Worm (Caenorhabditis elegans) whole organism, L4 larva: ENCODE results near the gene dach-1.
A peak's percentile ranks its signal among the peaks of the same experiment; 100 is the strongest.

Experiments
- F37D6.2 ChIP-seq: sonication (generic microtip); optimal IDR thresholded peaks from 2 replicates; lab custom pipeline; 2016; ENCODE audit warnings: mild to moderate bottlenecking, missing genetic modification characterization, missing compliant biosample characterization
- T20F7.1 ChIP-seq: fragments of 200-800 bp; sonication (Bioruptor generic); optimal IDR thresholded peaks from 2 replicates; lab custom pipeline; 2018; ENCODE audit warnings: mild to moderate bottlenecking, missing genetic modification characterization, missing compliant biosample characterization
- Y105C5A.15 ChIP-seq: fragments of 200-800 bp; sonication (Bioruptor generic); IDR thresholded peaks from 2 replicates; pipeline ENCODE4 v1.3.6; 2022; ENCODE audit warnings: missing genetic modification characterization, missing compliant biosample characterization
- Y5F2A.4 ChIP-seq: fragments of 200-800 bp; sonication (Bioruptor generic); optimal IDR thresholded peaks from 2 replicates; lab custom pipeline; 2018; ENCODE audit warnings: mild to moderate bottlenecking, missing genetic modification characterization, missing compliant biosample characterization
- Y75B8A.6 ChIP-seq: fragments of 200-800 bp; sonication (Bioruptor generic); IDR thresholded peaks from 2 replicates; pipeline ENCODE4 v1.3.6; 2022; ENCODE audit warnings: missing genetic modification reagents, missing genetic modification characterization, missing compliant biosample characterization
- ZK337.2 ChIP-seq: fragments of 200-800 bp; sonication (Bioruptor generic); IDR thresholded peaks from 2 replicates; pipeline ENCODE4 v1.3.6; 2022; ENCODE audit warnings: missing genetic modification reagents, missing genetic modification characterization, missing compliant biosample characterization
- ZK546.5 ChIP-seq, 2 experiments: sonication (generic microtip); optimal IDR thresholded peaks; 2 replicates each; lab custom pipeline; 2017; ENCODE audit warnings: missing biosample characterization in 2 of 2, missing genetic modification characterization in 2 of 2
- aha-1 ChIP-seq: fragments of 150-350 bp; peaks from one replicate; lab custom pipeline; 2014; ENCODE audit warnings: missing biosample characterization, missing genetic modification characterization
- ama-1 ChIP-seq: fragments of 150-350 bp; optimal IDR thresholded peaks from 2 replicates; lab custom pipeline; 2014; ENCODE audit warnings: inconsistent platforms, mixed read lengths
- ceh-20 ChIP-seq: fragments of 200-800 bp; sonication (Bioruptor generic); IDR thresholded peaks from 2 replicates; pipeline ENCODE4 v1.3.6; 2022; ENCODE audit warnings: missing genetic modification reagents, missing genetic modification characterization, missing compliant biosample characterization
- ceh-62 ChIP-seq: sonication (generic microtip); optimal IDR thresholded peaks from 2 replicates; lab custom pipeline; 2017; ENCODE audit warnings: missing biosample characterization, missing genetic modification characterization
- daf-16 ChIP-seq, 3 experiments: sonication (generic microtip); optimal IDR thresholded peaks; 2 replicates each; lab custom pipeline; 2016 to 2017; ENCODE audit warnings: missing genetic modification characterization in 3 of 3, missing genetic modification reagents in 3 of 3, mild to moderate bottlenecking in 2 of 3, missing compliant biosample characterization in 2 of 3, missing biosample characterization in 1 of 3, moderate library complexity in 1 of 3
- dmd-6 ChIP-seq: fragments of 200-800 bp; sonication (Bioruptor generic); IDR thresholded peaks from 2 replicates; pipeline ENCODE4 v1.3.6; 2022; ENCODE audit warnings: missing genetic modification reagents, missing genetic modification characterization, missing compliant biosample characterization
- dve-1 ChIP-seq: sonication (generic microtip); optimal IDR thresholded peaks from 2 replicates; lab custom pipeline; 2017; ENCODE audit warnings: antibody characterized with exemption, mild to moderate bottlenecking, missing genetic modification characterization, missing compliant biosample characterization; ENCODE audit not compliant: insufficient read depth
- egl-27 ChIP-seq: sonication (generic microtip); optimal IDR thresholded peaks from 3 replicates; lab custom pipeline; 2017; ENCODE audit warnings: missing biosample characterization, missing genetic modification reagents, missing genetic modification characterization
- fos-1 ChIP-seq: fragments of 150-350 bp; optimal IDR thresholded peaks from 2 replicates; lab custom pipeline; 2014; ENCODE audit warnings: missing biosample characterization, missing genetic modification characterization
- hlh-11 ChIP-seq: fragments of 200-800 bp; sonication (Bioruptor generic); optimal IDR thresholded peaks from 2 replicates; lab custom pipeline; 2018; ENCODE audit warnings: mild to moderate bottlenecking, missing genetic modification characterization, missing compliant biosample characterization
- hlh-30 ChIP-seq: sonication (generic microtip); optimal IDR thresholded peaks from 2 replicates; lab custom pipeline; 2017; ENCODE audit warnings: antibody characterized with exemption, mild to moderate bottlenecking, missing genetic modification characterization, missing compliant biosample characterization; ENCODE audit not compliant: insufficient read depth
- jun-1 ChIP-seq: fragments of 150-350 bp; optimal IDR thresholded peaks from 2 replicates; lab custom pipeline; 2014; ENCODE audit warnings: missing biosample characterization, missing genetic modification reagents, missing genetic modification characterization
- lim-7 ChIP-seq: fragments of 200-800 bp; sonication (Bioruptor generic); IDR thresholded peaks from 2 replicates; pipeline ENCODE4 v1.3.6; 2022; ENCODE audit warnings: missing genetic modification characterization, missing compliant biosample characterization
- lin-15B ChIP-seq: fragments of 150-350 bp; sonication (generic microtip); optimal IDR thresholded peaks from 3 replicates; lab custom pipeline; 2014; ENCODE audit warnings: missing biosample characterization, missing genetic modification characterization
- lsy-2 ChIP-seq, 2 experiments: fragments of 150-350 bp in 1 of 2; sonication (generic microtip) in 1 of 2; optimal IDR thresholded peaks; 2 replicates each; lab custom pipeline; 2014 to 2017; ENCODE audit warnings: missing biosample characterization in 2 of 2, missing genetic modification characterization in 2 of 2
- mdt-29 ChIP-seq: fragments of 200-800 bp; sonication (Bioruptor generic); IDR thresholded peaks from 2 replicates; pipeline ENCODE4 v1.3.6; 2022; ENCODE audit warnings: missing genetic modification reagents, missing genetic modification characterization, missing compliant biosample characterization
- nhr-102 ChIP-seq: sonication (generic microtip); optimal IDR thresholded peaks from 2 replicates; lab custom pipeline; 2016; ENCODE audit warnings: mild to moderate bottlenecking, missing genetic modification characterization, moderate library complexity, missing compliant biosample characterization
- nhr-11 ChIP-seq: fragments of 150-350 bp; optimal IDR thresholded peaks from 2 replicates; lab custom pipeline; 2014; ENCODE audit warnings: missing biosample characterization, missing genetic modification characterization
- nhr-237 ChIP-seq: sonication (generic microtip); optimal IDR thresholded peaks from 2 replicates; lab custom pipeline; 2017; ENCODE audit warnings: missing biosample characterization, missing genetic modification characterization
- nhr-25 ChIP-seq: sonication (generic microtip); optimal IDR thresholded peaks from 2 replicates; lab custom pipeline; 2017; ENCODE audit warnings: missing genetic modification characterization, mild to moderate bottlenecking, missing compliant biosample characterization, antibody characterized with exemption, moderate library complexity, borderline replicate concordance; ENCODE audit not compliant: insufficient read depth
- nhr-28 ChIP-seq: fragments of 150-350 bp; optimal IDR thresholded peaks from 2 replicates; lab custom pipeline; 2014; ENCODE audit warnings: missing biosample characterization, missing genetic modification characterization
- nhr-41 ChIP-seq: fragments of 200-800 bp; sonication (Bioruptor generic); IDR thresholded peaks from 2 replicates; pipeline ENCODE4 v1.3.6; 2022; ENCODE audit warnings: missing genetic modification reagents, missing genetic modification characterization, missing compliant biosample characterization
- nhr-42 ChIP-seq: fragments of 200-800 bp; sonication (Bioruptor generic); IDR thresholded peaks from 2 replicates; pipeline ENCODE4 v1.3.6; 2022; ENCODE audit warnings: missing genetic modification characterization, missing compliant biosample characterization
- nhr-48 ChIP-seq: sonication (generic microtip); optimal IDR thresholded peaks from 2 replicates; lab custom pipeline; 2016; ENCODE audit warnings: mild to moderate bottlenecking, missing genetic modification characterization, missing compliant biosample characterization
- nhr-76 ChIP-seq: fragments of 150-350 bp; optimal IDR thresholded peaks from 2 replicates; lab custom pipeline; 2014; ENCODE audit warnings: missing biosample characterization, missing genetic modification characterization
- nhr-77 ChIP-seq: fragments of 150-350 bp; optimal IDR thresholded peaks from 2 replicates; lab custom pipeline; 2014; ENCODE audit warnings: missing biosample characterization, missing genetic modification characterization
- pqm-1 ChIP-seq: sonication (generic microtip); optimal IDR thresholded peaks from 2 replicates; lab custom pipeline; 2017; ENCODE audit warnings: missing biosample characterization, missing genetic modification characterization
- saeg-2 ChIP-seq: fragments of 200-800 bp; sonication (Bioruptor generic); IDR thresholded peaks from 2 replicates; pipeline ENCODE4 v1.3.6; 2022; ENCODE audit warnings: missing genetic modification reagents, missing genetic modification characterization, missing compliant biosample characterization
- skn-1 ChIP-seq: fragments of 150-350 bp; optimal IDR thresholded peaks from 2 replicates; lab custom pipeline; 2014; ENCODE audit warnings: missing biosample characterization, missing genetic modification characterization
- snpc-1.2 ChIP-seq: fragments of 200-800 bp; sonication (Bioruptor generic); IDR thresholded peaks from 2 replicates; pipeline ENCODE4 v1.3.6; 2022; ENCODE audit warnings: missing genetic modification reagents, missing genetic modification characterization, missing compliant biosample characterization
- spr-3 ChIP-seq: fragments of 200-800 bp; sonication (Bioruptor generic); optimal IDR thresholded peaks from 2 replicates; lab custom pipeline; 2018; ENCODE audit warnings: mild to moderate bottlenecking, missing genetic modification characterization, missing compliant biosample characterization
- unc-62 ChIP-seq, 3 experiments: fragments of 150-350 bp in 1 of 3; sonication (generic microtip); optimal IDR thresholded peaks in 2 of 3; peaks in 1 of 3; 1 replicate in 1 of 3; 2 replicates in 2 of 3; lab custom pipeline; 2014 to 2017; ENCODE audit warnings: missing biosample characterization in 3 of 3, missing genetic modification characterization in 3 of 3, missing genetic modification reagents in 3 of 3, missing genotype in 1 of 3
- ztf-7 ChIP-seq: fragments of 150-350 bp; optimal IDR thresholded peaks from 2 replicates; lab custom pipeline; 2014; ENCODE audit warnings: missing biosample characterization, missing genetic modification characterization

Gene dach-1

DNA sequence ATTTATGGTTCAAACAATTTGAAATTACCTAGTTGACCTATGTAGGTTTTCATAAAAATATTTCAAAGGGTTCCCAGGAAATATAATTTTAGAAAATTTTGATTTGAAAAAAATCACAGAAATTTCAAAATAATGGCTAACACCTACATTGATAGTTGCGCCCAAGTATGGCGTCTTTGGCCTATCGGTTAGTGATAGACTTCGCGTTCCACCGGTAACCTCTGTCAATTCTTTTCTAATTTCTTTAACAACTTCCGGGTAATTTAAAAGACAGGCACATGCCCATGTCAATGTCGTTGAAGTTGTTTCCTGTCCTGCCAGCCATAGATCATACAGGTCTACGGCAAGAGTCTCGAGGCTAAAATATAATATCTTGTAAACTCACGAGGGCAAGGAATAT is 19.1 kb downstream of the dach-1 start:
- TF ChIP-seq unc-62 (GFP tag; optimal IDR thresholded peaks at IDR 0.05 in 1 of 2; lab: Kevin White, UChicago), result peak in 1 of 2 experiments; percentile 95
- no peak for TF ChIP-seq unc-62 (tag; optimal IDR thresholded peaks at IDR 0.05; lab: Kevin White, UChicago)
- no peak for TF ChIP-seq ceh-62 (tag; lab: Kevin White, UChicago)
- TF ChIP-seq T20F7.1, result no peak
- TF ChIP-seq, all 104 proteins: peak for 1

- peak; percentile 61 for TF ChIP-seq dmd-6 (GFP tag; lab: Robert Waterston, UW)
- no peak for TF ChIP-seq jun-1
- no peak for TF ChIP-seq lin-15B (tag; lab: Kevin White, UChicago)
- peak; percentile 47 for TF ChIP-seq dve-1
- peak; percentile 67 for TF ChIP-seq nhr-77
- TF ChIP-seq nhr-28 (tag; lab: Kevin White, UChicago), result peak; percentile 75
- TF ChIP-seq Y75B8A.6 (GFP tag; lab: Robert Waterston, UW), result no peak
- no peak for TF ChIP-seq nhr-48 (tag; lab: Kevin White, UChicago)
- no peak for TF ChIP-seq mdt-29
- TF ChIP-seq nhr-102, result peak; percentile 3
- TF ChIP-seq hlh-11 (tag; lab: Kevin White, UChicago), result peak; percentile 23
- TF ChIP-seq nhr-76, result no peak
- no peak for TF ChIP-seq daf-16 (GFP tag; optimal IDR thresholded peaks at IDR 0.05; lab: Kevin White, UChicago)
- peak; percentile 97 for TF ChIP-seq daf-16 (tag; optimal IDR thresholded peaks at IDR 0.05; lab: Kevin White, UChicago)
- TF ChIP-seq, all 104 proteins: peak for 7
Observed at ce11 chrV:3969664-3970063, 19.8 kb downstream of the dach-1 start.

ce11 chrV:3970410-3970809 is 20.6 kb downstream of the dach-1 start, which contains the start of gene cyp-34A9:
TSS of gene cyp-34A9 (minus strand) at chrV:3970540.
- TF ChIP-seq dve-1, result peak; percentile 75
- TF ChIP-seq nhr-11 (tag; lab: Kevin White, UChicago), result no peak
- TF ChIP-seq nhr-42 (GFP tag; lab: Robert Waterston, UW), result 0 out of 2 replicates have a peak, but pooled peaks have one; percentile 21
- TF ChIP-seq hlh-11 (tag; lab: Kevin White, UChicago), result peak; percentile 56
- TF ChIP-seq saeg-2 (GFP tag; lab: Robert Waterston, UW), result no peak
- peak; percentile 53 for TF ChIP-seq nhr-102
- TF ChIP-seq hlh-30 (tag; lab: Kevin White, UChicago), result peak; percentile 27
- peak; percentile 99 for TF ChIP-seq nhr-28 (tag; lab: Kevin White, UChicago)
- no peak for TF ChIP-seq jun-1
- TF ChIP-seq snpc-1.2 (GFP tag; lab: Robert Waterston, UW), result no peak
- peak; percentile 99 for TF ChIP-seq nhr-77
- peak; percentile 64 for TF ChIP-seq pqm-1 (tag; lab: Kevin White, UChicago)
- peak; percentile 84 for TF ChIP-seq dmd-6 (GFP tag; lab: Robert Waterston, UW)
- no peak for TF ChIP-seq daf-16 (GFP tag; optimal IDR thresholded peaks at IDR 0.05; lab: Kevin White, UChicago)
- peak; percentile 88 for TF ChIP-seq daf-16 (tag; optimal IDR thresholded peaks at IDR 0.05; lab: Kevin White, UChicago)

DNA sequence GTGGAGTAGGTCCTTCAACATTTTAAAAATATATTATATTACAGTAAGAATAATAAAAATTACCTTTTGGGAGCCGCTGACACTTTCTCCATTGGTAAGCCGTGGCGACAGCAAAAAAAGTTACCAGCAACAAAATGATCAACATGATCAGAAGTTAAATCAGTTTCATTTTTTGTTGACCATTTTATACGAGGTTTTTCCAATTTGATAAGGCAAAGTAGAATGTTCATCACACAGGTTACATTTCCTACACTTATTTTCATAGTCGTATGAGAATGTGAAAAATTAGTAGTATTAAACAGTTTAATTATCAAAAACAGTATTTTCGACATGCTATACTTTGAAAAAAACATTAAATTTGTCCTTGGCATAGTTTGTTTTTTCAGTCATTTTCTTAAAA is 23.0 kb downstream of the dach-1 start, which contains the start of gene cyp-34A10:
Gene cyp-34A10 (minus strand): TSS at position 146 of the 400 bp plus-strand sequence.
- TF ChIP-seq daf-16 (GFP tag; optimal IDR thresholded peaks at IDR 0.05; lab: Kevin White, UChicago) (no peak), daf-16 (tag; optimal IDR thresholded peaks at IDR 0.05; lab: Kevin White, UChicago) (peak; percentile 13), aha-1 (no peak), nhr-102 (no peak), hlh-30 (tag; lab: Kevin White, UChicago) (no peak), nhr-28 (tag; lab: Kevin White, UChicago) (peak; percentile 73), nhr-77 (peak; percentile 73), lsy-2 (tag; optimal IDR thresholded peaks at IDR 0.05; lab: Kevin White, UChicago) (no peak), unc-62 (GFP tag; optimal IDR thresholded peaks at IDR 0.05 in 1 of 2; lab: Kevin White, UChicago) (peak in 1 of 2 experiments; percentile 43), unc-62 (tag; optimal IDR thresholded peaks at IDR 0.05; lab: Kevin White, UChicago) (no peak), nhr-25 (tag; lab: Kevin White, UChicago) (no peak), ama-1 (lab: Kevin White, UChicago) (no peak), ZK337.2 (GFP tag; lab: Robert Waterston, UW) (no peak)

- TF ChIP-seq ZK546.5 (tag; optimal IDR thresholded peaks at IDR 0.05; lab: Kevin White, UChicago) (no peak), ztf-7 (tag; lab: Kevin White, UChicago) (no peak), Y105C5A.15 (GFP tag; lab: Robert Waterston, UW) (no peak), lim-7 (GFP tag; lab: Robert Waterston, UW) (no peak), nhr-237 (tag; lab: Kevin White, UChicago) (no peak), egl-27 (tag; lab: Kevin White, UChicago) (no peak), skn-1 (tag; lab: Kevin White, UChicago) (no peak), nhr-41 (GFP tag; lab: Robert Waterston, UW) (no peak), Y5F2A.4 (GFP tag; lab: Kevin White, UChicago) (no peak), nhr-42 (GFP tag; lab: Robert Waterston, UW) (no peak), spr-3 (GFP tag; lab: Kevin White, UChicago) (no peak), ceh-20 (GFP tag; lab: Robert Waterston, UW) (no peak), F37D6.2 (no peak), fos-1 (no peak)
Observed at ce11 chrV:3974361-3974760, 24.5 kb downstream of the dach-1 start, which contains the start of gene str-82. TSS of gene str-82 (plus strand) at chrV:3974661.
